Worm (Caenorhabditis elegans) whole organism, late embryonic: ENCODE results near the gene R09A8.2.

Experiments
- K02D7.2 ChIP-seq: sonication (generic microtip); optimal IDR thresholded peaks from 2 replicates; lab custom pipeline; 2017; ENCODE audit warnings: mild to moderate bottlenecking, missing genetic modification characterization, missing compliant biosample characterization
- K09A11.1 ChIP-seq: sonication (generic microtip); optimal IDR thresholded peaks from 2 replicates; lab custom pipeline; 2017; ENCODE audit warnings: antibody characterized with exemption, mild to moderate bottlenecking, missing genetic modification characterization, missing compliant biosample characterization; ENCODE audit not compliant: insufficient read depth
- ama-1 ChIP-seq: fragments of 150-350 bp; optimal IDR thresholded peaks from 2 replicates; lab custom pipeline; 2014
- ceh-18 ChIP-seq: sonication (generic microtip); optimal IDR thresholded peaks from 2 replicates; lab custom pipeline; 2016; ENCODE audit warnings: missing genetic modification characterization, missing compliant biosample characterization
- ceh-19 ChIP-seq: fragments of 200-800 bp; sonication (Bioruptor generic); optimal IDR thresholded peaks from 2 replicates; lab custom pipeline; 2018; ENCODE audit warnings: mild to moderate bottlenecking, missing genetic modification characterization, missing compliant biosample characterization
- ceh-2 ChIP-seq: sonication (generic microtip); optimal IDR thresholded peaks from 2 replicates; lab custom pipeline; 2016; ENCODE audit warnings: missing genotype, missing genetic modification characterization, missing compliant biosample characterization
- ceh-22 ChIP-seq: sonication (generic microtip); optimal IDR thresholded peaks from 2 replicates; lab custom pipeline; 2017; ENCODE audit warnings: missing biosample characterization, missing genetic modification characterization
- ceh-24 ChIP-seq: sonication (generic microtip); optimal IDR thresholded peaks from 2 replicates; lab custom pipeline; 2016; ENCODE audit warnings: mild to moderate bottlenecking, missing genetic modification characterization, missing compliant biosample characterization
- ceh-30 ChIP-seq: fragments of 150-350 bp; optimal IDR thresholded peaks from 2 replicates; lab custom pipeline; 2014; ENCODE audit warnings: missing biosample characterization, missing genetic modification characterization
- ceh-31 ChIP-seq: sonication (generic microtip); optimal IDR thresholded peaks from 2 replicates; lab custom pipeline; 2016; ENCODE audit warnings: missing genetic modification characterization, missing compliant biosample characterization
- ceh-45 ChIP-seq: fragments of 200-800 bp; sonication (Bioruptor generic); IDR thresholded peaks from 2 replicates; pipeline ENCODE4 v1.3.6; 2022; ENCODE audit warnings: missing genetic modification reagents, missing genetic modification characterization, missing compliant biosample characterization
- ceh-9 ChIP-seq: sonication (generic microtip); optimal IDR thresholded peaks from 2 replicates; lab custom pipeline; 2016; ENCODE audit warnings: mild to moderate bottlenecking, missing genetic modification characterization, inconsistent platforms, missing compliant biosample characterization
- che-1 ChIP-seq: sonication (generic microtip); optimal IDR thresholded peaks from 2 replicates; lab custom pipeline; 2016; ENCODE audit warnings: mild to moderate bottlenecking, missing genetic modification characterization, missing compliant biosample characterization
- dve-1 ChIP-seq: sonication (generic microtip); optimal IDR thresholded peaks from 2 replicates; lab custom pipeline; 2017; ENCODE audit warnings: antibody characterized with exemption, mild to moderate bottlenecking, missing genetic modification characterization, missing compliant biosample characterization
- eyg-1 ChIP-seq: sonication (generic microtip); optimal IDR thresholded peaks from 2 replicates; lab custom pipeline; 2016; ENCODE audit warnings: missing genotype, missing genetic modification characterization, missing compliant biosample characterization
- gmeb-2 ChIP-seq: sonication (generic microtip); optimal IDR thresholded peaks from 2 replicates; lab custom pipeline; 2016; ENCODE audit warnings: missing genetic modification characterization, inconsistent platforms, missing compliant biosample characterization
- hlh-13 ChIP-seq: fragments of 200-800 bp; sonication (Bioruptor generic); optimal IDR thresholded peaks from 2 replicates; lab custom pipeline; 2018; ENCODE audit warnings: mild to moderate bottlenecking, missing genetic modification characterization, missing compliant biosample characterization
- hlh-6 ChIP-seq: sonication (generic microtip); optimal IDR thresholded peaks from 2 replicates; lab custom pipeline; 2016; ENCODE audit warnings: missing genotype, missing genetic modification characterization, missing compliant biosample characterization
- hlh-8 ChIP-seq: sonication (generic microtip); optimal IDR thresholded peaks from 2 replicates; lab custom pipeline; 2016; ENCODE audit warnings: missing genotype, missing genetic modification characterization, missing compliant biosample characterization
- lin-11 ChIP-seq: fragments of 200-800 bp; sonication (Bioruptor generic); optimal IDR thresholded peaks from 2 replicates; lab custom pipeline; 2018; ENCODE audit warnings: mild to moderate bottlenecking, missing genetic modification characterization, missing compliant biosample characterization
- npax-4 ChIP-seq: sonication (generic microtip); optimal IDR thresholded peaks from 2 replicates; lab custom pipeline; 2016; ENCODE audit warnings: missing genetic modification characterization, missing compliant biosample characterization
- odd-2 ChIP-seq: sonication (generic microtip); optimal IDR thresholded peaks from 2 replicates; lab custom pipeline; 2017; ENCODE audit warnings: antibody characterized with exemption, mild to moderate bottlenecking, missing genetic modification characterization, missing compliant biosample characterization
- pag-3 ChIP-seq: sonication (generic microtip); optimal IDR thresholded peaks from 2 replicates; lab custom pipeline; 2016; ENCODE audit warnings: missing compliant biosample characterization, missing genetic modification characterization, borderline replicate concordance
- pat-9 ChIP-seq: fragments of 200-800 bp; sonication (Bioruptor generic); optimal IDR thresholded peaks from 2 replicates; lab custom pipeline; 2018; ENCODE audit warnings: mild to moderate bottlenecking, missing genetic modification characterization, moderate library complexity, missing compliant biosample characterization
- pha-4 ChIP-seq: fragments of 150-350 bp; optimal IDR thresholded peaks from 2 replicates; lab custom pipeline; 2018; ENCODE audit warnings: missing biosample characterization, missing genetic modification reagents, missing genetic modification characterization
- pqm-1 ChIP-seq: sonication (generic microtip); optimal IDR thresholded peaks from 2 replicates; lab custom pipeline; 2016; ENCODE audit warnings: missing genetic modification characterization, missing compliant biosample characterization
- pros-1 ChIP-seq: fragments of 150-350 bp; optimal IDR thresholded peaks from 2 replicates; lab custom pipeline; 2014; ENCODE audit warnings: missing biosample characterization, missing genetic modification reagents, missing genetic modification characterization
- ref-2 ChIP-seq: sonication (generic microtip); optimal IDR thresholded peaks from 2 replicates; lab custom pipeline; 2016; ENCODE audit warnings: missing genetic modification characterization, missing compliant biosample characterization
- sdc-2 ChIP-seq: sonication (generic microtip); optimal IDR thresholded peaks from 2 replicates; lab custom pipeline; 2016; ENCODE audit warnings: missing genotype, missing genetic modification characterization, missing compliant biosample characterization
- sox-2 ChIP-seq: fragments of 200-800 bp; sonication (Bioruptor generic); IDR thresholded peaks from 2 replicates; pipeline ENCODE4 v1.3.6; 2022; ENCODE audit warnings: missing genetic modification reagents, missing genetic modification characterization, missing compliant biosample characterization
- sox-4 ChIP-seq: sonication (generic microtip); optimal IDR thresholded peaks from 2 replicates; lab custom pipeline; 2017; ENCODE audit warnings: mild to moderate bottlenecking, missing genetic modification characterization, inconsistent platforms, missing compliant biosample characterization
- tbx-7 ChIP-seq: sonication (generic microtip); optimal IDR thresholded peaks from 2 replicates; lab custom pipeline; 2016; ENCODE audit warnings: missing genotype, missing genetic modification characterization, missing compliant biosample characterization
- ttx-3 ChIP-seq: sonication (generic microtip); optimal IDR thresholded peaks from 2 replicates; lab custom pipeline; 2016; ENCODE audit warnings: missing genetic modification reagents, missing genetic modification characterization, missing compliant biosample characterization
- unc-3 ChIP-seq, 2 experiments: fragments of 200-800 bp in 1 of 2; sonication (Bioruptor generic) in 1 of 2; sonication (generic microtip) in 1 of 2; conservative IDR thresholded peaks in 1 of 2; optimal IDR thresholded peaks in 1 of 2; 2 replicates each; pipeline versions ENCODE4 v1.3.6 to Lab custom; 2016 to 2022; ENCODE audit warnings: missing compliant biosample characterization in 2 of 2, missing genetic modification characterization in 2 of 2, missing genetic modification reagents in 1 of 2
- unc-55 ChIP-seq: sonication (generic microtip); optimal IDR thresholded peaks from 2 replicates; lab custom pipeline; 2017; ENCODE audit warnings: missing biosample characterization, missing genetic modification reagents, missing genetic modification characterization
- unc-86 ChIP-seq: sonication (generic microtip); optimal IDR thresholded peaks from 2 replicates; lab custom pipeline; 2016; ENCODE audit warnings: missing genetic modification characterization, missing compliant biosample characterization
- zip-5 ChIP-seq: sonication (generic microtip); optimal IDR thresholded peaks from 2 replicates; lab custom pipeline; 2016; ENCODE audit warnings: missing genetic modification characterization, missing compliant biosample characterization

R09A8.2 gene

DNA sequence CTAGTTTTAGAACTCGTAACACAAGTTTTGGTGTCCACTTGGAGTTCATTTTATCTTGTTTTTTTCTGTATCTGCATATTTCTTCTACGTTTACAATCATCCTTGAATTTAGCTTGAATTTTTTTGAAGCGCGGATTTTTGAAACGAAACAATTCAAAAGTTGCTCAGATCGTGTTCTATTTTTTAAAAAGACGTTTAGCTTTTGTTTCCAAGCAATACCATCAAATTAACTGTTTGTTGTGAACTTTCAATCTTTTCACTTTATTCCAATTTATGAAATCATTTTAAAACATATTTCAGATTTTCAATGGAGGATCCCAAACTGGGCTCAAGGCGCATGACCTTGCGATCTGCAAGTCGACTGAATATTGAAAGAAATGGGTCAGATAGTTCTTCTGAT, at the start of gene R09A8.2:
Gene R09A8.2 (plus strand): TSS at position 301 of the 400 bp plus-strand sequence.
- no peak for TF ChIP-seq ceh-19
- no peak for TF ChIP-seq sox-4 (tag; lab: Kevin White, UChicago)
- TF ChIP-seq ceh-9 (tag; lab: Kevin White, UChicago) = no peak
- TF ChIP-seq ceh-2 (tag; lab: Kevin White, UChicago) = no peak
- TF ChIP-seq ceh-31 = no peak
- TF ChIP-seq tbx-7 = no peak
- TF ChIP-seq pha-4 (tag; lab: Kevin White, UChicago) = no peak
- TF ChIP-seq hlh-6 (tag; lab: Kevin White, UChicago) = no peak
- TF ChIP-seq sdc-2 (tag; lab: Kevin White, UChicago) = no peak
- TF ChIP-seq ceh-24 (tag; lab: Kevin White, UChicago) = no peak
- no peak for TF ChIP-seq ama-1
- TF ChIP-seq K09A11.1 (tag; lab: Kevin White, UChicago) = no peak
- no peak for TF ChIP-seq ceh-45

DNA sequence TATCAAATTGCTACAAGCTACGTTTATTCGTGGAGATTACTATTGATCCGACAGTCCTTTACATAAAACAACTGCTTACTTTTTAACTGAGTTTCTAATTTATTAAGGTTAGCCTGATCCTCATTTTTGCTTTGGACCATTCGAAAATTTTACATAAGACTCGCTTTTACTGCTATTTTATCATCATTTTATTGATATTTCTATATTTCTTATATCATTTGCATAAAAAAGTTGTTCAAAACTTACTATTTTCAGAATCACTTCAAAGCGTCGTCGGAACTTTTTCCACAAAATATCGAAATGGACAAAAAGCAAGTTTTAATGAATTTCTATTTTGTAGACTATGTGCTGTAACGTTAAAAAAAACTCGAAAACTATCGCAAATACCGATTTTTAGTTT, 44.8 kb upstream of the R09A8.2 start, which contains the start of gene T24D5.1:
Gene T24D5.1 (plus strand): TSS at position 301 of the 400 bp plus-strand sequence.
- TF ChIP-seq ceh-22 (tag; lab: Kevin White, UChicago) = no peak

- TF ChIP-seq unc-55 (GFP tag; lab: Kevin White, UChicago) = no peak
- TF ChIP-seq zip-5 = no peak
- TF ChIP-seq lin-11 (tag; lab: Kevin White, UChicago) = no peak
- no peak for TF ChIP-seq ttx-3
- TF ChIP-seq pag-3 (tag; lab: Kevin White, UChicago) = no peak
- no peak for TF ChIP-seq sox-2
- no peak for TF ChIP-seq gmeb-2 (tag; lab: Kevin White, UChicago)
- TF ChIP-seq odd-2 (tag; lab: Kevin White, UChicago) = no peak
- TF ChIP-seq tbx-7 = no peak
- no peak for TF ChIP-seq hlh-6 (tag; lab: Kevin White, UChicago)
- TF ChIP-seq pat-9 = no peak
- no peak for TF ChIP-seq ref-2
- no peak for TF ChIP-seq ceh-18 (tag; lab: Kevin White, UChicago)
- TF ChIP-seq K09A11.1 (tag; lab: Kevin White, UChicago) = no peak
- TF ChIP-seq pros-1 (tag; lab: Kevin White, UChicago) = no peak
- TF ChIP-seq che-1 (tag; lab: Kevin White, UChicago) = no peak
- no peak for TF ChIP-seq unc-3 (GFP tag; conservative IDR thresholded peaks at IDR 0.05; lab: Robert Waterston, UW)
- TF ChIP-seq unc-3 (tag; optimal IDR thresholded peaks at IDR 0.05; lab: Kevin White, UChicago) = no peak
- TF ChIP-seq, all 69 proteins: peak for 0
Observed at ce11 chrX:12579774-12580173, 39.5 kb upstream of the R09A8.2 start, which contains the start of gene T24D5.3. T24D5.3 (plus strand) TSS chrX:12580074.

- TF ChIP-seq ama-1 = no peak
- TF ChIP-seq K02D7.2 (tag; lab: Kevin White, UChicago) = no peak
- no peak for TF ChIP-seq pqm-1 (tag; lab: Kevin White, UChicago)
- TF ChIP-seq lin-11 (tag; lab: Kevin White, UChicago) = no peak
- TF ChIP-seq npax-4 (tag; lab: Kevin White, UChicago) = no peak
- TF ChIP-seq unc-86 (tag; lab: Kevin White, UChicago) = no peak
- TF ChIP-seq, all 69 proteins: peak for 0
Observed at ce11 chrX:12583497-12583896, 35.8 kb upstream of the R09A8.2 start.

DNA sequence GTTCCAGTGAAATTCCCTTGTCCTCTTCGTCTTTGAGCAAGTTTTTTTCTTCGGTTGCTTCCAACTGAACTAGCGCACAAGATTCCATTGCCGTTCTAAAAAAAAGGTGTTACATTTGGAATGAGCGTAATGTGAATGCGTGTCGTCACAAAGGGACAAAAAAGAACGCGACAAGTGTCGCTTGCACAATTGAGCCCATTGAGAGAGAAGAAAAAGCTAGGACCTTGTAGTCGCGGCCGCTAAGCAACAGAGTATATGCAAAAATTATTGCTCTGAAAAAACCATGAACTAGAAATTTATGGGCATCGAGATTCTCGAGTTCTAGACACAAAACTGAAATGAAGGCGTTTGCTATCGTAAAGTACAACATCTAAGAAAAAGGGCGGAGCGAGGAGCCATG, 32.9 kb upstream of the R09A8.2 start, which contains the start of gene T24D5.2:
Gene T24D5.2 (minus strand): TSS at position 101 of the 400 bp plus-strand sequence.
- TF ChIP-seq unc-86 (tag; lab: Kevin White, UChicago) = no peak
- TF ChIP-seq, all 69 proteins: peak for 0

- no peak for TF ChIP-seq dve-1 (tag; lab: Kevin White, UChicago)
- TF ChIP-seq hlh-8 (tag; lab: Kevin White, UChicago) = no peak
- TF ChIP-seq eyg-1 (tag; lab: Kevin White, UChicago) = no peak
- no peak for TF ChIP-seq hlh-13 (GFP tag; lab: Kevin White, UChicago)
- TF ChIP-seq che-1 (tag; lab: Kevin White, UChicago) = no peak
- TF ChIP-seq ama-1 = no peak
- no peak for TF ChIP-seq tbx-7
- TF ChIP-seq ceh-30 (tag; lab: Kevin White, UChicago) = no peak
Observed at ce11 chrX:12589503-12589902, 29.8 kb upstream of the R09A8.2 start.
